Fruit fly (Drosophila melanogaster) whole organism, embryonic: ENCODE data around the gene Pbgs.
A peak's percentile ranks its signal among the peaks of the same experiment; 100 is the strongest.

Experiments
- Adf1 ChIP-seq: fragments of 200-800 bp; sonication (Bioruptor generic); IDR thresholded peaks from 2 replicates; pipeline ENCODE4 v1.3.6; 2022; ENCODE audit warnings: missing biosample characterization, missing genetic modification characterization
- CG11504 ChIP-seq: fragments of 200-800 bp; sonication (Bioruptor generic); optimal IDR thresholded peaks from 3 replicates; lab custom pipeline; 2019; ENCODE audit warnings: missing biosample characterization, mild to moderate bottlenecking, missing genetic modification characterization, moderate library complexity
- CG18476 ChIP-seq: fragments of 200-800 bp; sonication (Bioruptor generic); optimal IDR thresholded peaks from 2 replicates; lab custom pipeline; 2016; ENCODE audit warnings: missing biosample characterization, mild to moderate bottlenecking, missing genetic modification characterization
- CG18764 ChIP-seq: fragments of 200-800 bp; sonication (Bioruptor generic); optimal IDR thresholded peaks from 3 replicates; lab custom pipeline; 2016; ENCODE audit warnings: missing biosample characterization, missing genetic modification characterization
- CG33213 ChIP-seq: fragments of 200-800 bp; sonication (Bioruptor generic); optimal IDR thresholded peaks from 3 replicates; lab custom pipeline; 2016; ENCODE audit warnings: missing biosample characterization, missing genetic modification characterization
- CG3995 ChIP-seq: fragments of 200-800 bp; sonication (Bioruptor generic); optimal IDR thresholded peaks from 3 replicates; lab custom pipeline; 2016; ENCODE audit warnings: missing biosample characterization, missing genetic modification characterization
- CG4282 ChIP-seq: fragments of 200-800 bp; sonication (Bioruptor generic); optimal IDR thresholded peaks from 2 replicates; lab custom pipeline; 2016; ENCODE audit warnings: missing biosample characterization, missing genetic modification characterization
- CG6791 ChIP-seq: fragments of 200-800 bp; sonication (Bioruptor generic); IDR thresholded peaks from 3 replicates; pipeline ENCODE4 v1.3.6; 2022; ENCODE audit warnings: missing biosample characterization, missing genetic modification characterization; ENCODE audit not compliant: partially characterized antibody
- CG6854 ChIP-seq: fragments of 200-800 bp; sonication (Bioruptor generic); optimal IDR thresholded peaks from 3 replicates; lab custom pipeline; 2017; ENCODE audit warnings: missing biosample characterization, mild to moderate bottlenecking, missing genetic modification characterization
- CG8359 ChIP-seq: fragments of 200-800 bp; sonication (Bioruptor generic); optimal IDR thresholded peaks from 2 replicates; lab custom pipeline; 2017; ENCODE audit warnings: missing biosample characterization, mild to moderate bottlenecking, missing genetic modification characterization, borderline replicate concordance
- CG8765 ChIP-seq: fragments of 200-800 bp; sonication (Bioruptor generic); IDR thresholded peaks from 2 replicates; pipeline ENCODE4 v1.3.6; 2022; ENCODE audit warnings: missing biosample characterization, missing genetic modification characterization
- CG9215 ChIP-seq: fragments of 200-800 bp; sonication (Bioruptor generic); IDR thresholded peaks from 2 replicates; pipeline ENCODE4 v1.3.6; 2022; ENCODE audit warnings: missing biosample characterization, missing genetic modification characterization
- Dbx ChIP-seq: fragments of 200-800 bp; sonication (Bioruptor generic); IDR thresholded peaks from 3 replicates; pipeline ENCODE4 v1.3.6; 2022; ENCODE audit warnings: missing biosample characterization, missing genetic modification characterization
- Hmr ChIP-seq: fragments of 200-800 bp; sonication (Bioruptor generic); optimal IDR thresholded peaks from 3 replicates; lab custom pipeline; 2017; ENCODE audit warnings: mild to moderate bottlenecking, missing biosample characterization, missing genetic modification reagents, missing genetic modification characterization
- MTF-1 ChIP-seq: fragments of 200-800 bp; sonication (Bioruptor generic); optimal IDR thresholded peaks from 2 replicates; lab custom pipeline; 2018; ENCODE audit warnings: missing biosample characterization, mild to moderate bottlenecking, missing genetic modification characterization, borderline replicate concordance
- NC2α ChIP-seq: fragments of 200-800 bp; sonication (Bioruptor generic); optimal IDR thresholded peaks from 2 replicates; lab custom pipeline; 2016; ENCODE audit warnings: missing biosample characterization, missing genetic modification characterization
- NFAT ChIP-seq: fragments of 200-800 bp; sonication (Bioruptor generic); IDR thresholded peaks from 2 replicates; pipeline ENCODE4 v1.3.6; 2022; ENCODE audit warnings: missing biosample characterization, missing genetic modification characterization
- NfI ChIP-seq: fragments of 200-800 bp; sonication (Bioruptor generic); optimal IDR thresholded peaks from 3 replicates; lab custom pipeline; 2018; ENCODE audit warnings: missing biosample characterization, mild to moderate bottlenecking, missing genetic modification characterization, moderate library complexity
- Pdp1 ChIP-seq, 2 experiments: fragments of 200-800 bp; sonication (Bioruptor generic); optimal IDR thresholded peaks; 3 replicates each; lab custom pipeline; 2016; ENCODE audit warnings: missing biosample characterization in 2 of 2, missing genetic modification characterization in 2 of 2, mild to moderate bottlenecking in 1 of 2, moderate library complexity in 1 of 2
- Trl ChIP-seq, 3 experiments: fragments of >200 bp in 2 of 3; fragments of 200-800 bp in 1 of 3; sonication (Bioruptor generic) in 1 of 3; optimal IDR thresholded peaks; 2 replicates in 1 of 3; 3 replicates in 2 of 3; lab custom pipeline; 2016 to 2017; ENCODE audit warnings: missing biosample characterization in 1 of 3, missing genetic modification characterization in 1 of 3
- az2 ChIP-seq: fragments of 200-800 bp; sonication (Bioruptor generic); optimal IDR thresholded peaks from 3 replicates; lab custom pipeline; 2016; ENCODE audit warnings: missing biosample characterization, missing genetic modification characterization
- chn ChIP-seq: fragments of 200-800 bp; sonication (Bioruptor generic); optimal IDR thresholded peaks from 2 replicates; lab custom pipeline; 2016; ENCODE audit warnings: missing biosample characterization, missing genetic modification characterization
- crp ChIP-seq, 2 experiments: fragments of 200-800 bp; sonication (Bioruptor generic); optimal IDR thresholded peaks; 2 replicates in 1 of 2; 3 replicates in 1 of 2; lab custom pipeline; 2017; ENCODE audit warnings: missing biosample characterization in 2 of 2, missing genetic modification characterization in 2 of 2, mild to moderate bottlenecking in 1 of 2, moderate library complexity in 1 of 2
- dm ChIP-seq: fragments of 200-800 bp; sonication (Bioruptor generic); optimal IDR thresholded peaks from 3 replicates; lab custom pipeline; 2016; ENCODE audit warnings: missing biosample characterization, missing genetic modification characterization
- en ChIP-seq: fragments of 200-800 bp; sonication (Bioruptor generic); optimal IDR thresholded peaks from 2 replicates; lab custom pipeline; 2016; ENCODE audit warnings: missing biosample characterization, missing genetic modification characterization
- esg ChIP-seq: fragments of 200-800 bp; sonication (Bioruptor generic); conservative IDR thresholded peaks from 2 replicates; pipeline ENCODE4 v1.3.6; 2022; ENCODE audit warnings: missing biosample characterization, missing genetic modification characterization
- eyg ChIP-seq: fragments of 200-800 bp; sonication (Bioruptor generic); optimal IDR thresholded peaks from 3 replicates; lab custom pipeline; 2016; ENCODE audit warnings: missing biosample characterization, missing genetic modification characterization
- fd3F ChIP-seq: fragments of 200-800 bp; sonication (Bioruptor generic); optimal IDR thresholded peaks from 2 replicates; lab custom pipeline; 2018; ENCODE audit warnings: missing biosample characterization, mild to moderate bottlenecking, missing genetic modification characterization, moderate library complexity
- gem ChIP-seq: fragments of 200-800 bp; sonication (Bioruptor generic); optimal IDR thresholded peaks from 2 replicates; lab custom pipeline; 2019; ENCODE audit warnings: missing biosample characterization, mild to moderate bottlenecking, missing genetic modification characterization, moderate library complexity
- gsb-n ChIP-seq: fragments of 200-800 bp; sonication (Bioruptor generic); optimal IDR thresholded peaks from 3 replicates; lab custom pipeline; 2018; ENCODE audit warnings: missing biosample characterization, mild to moderate bottlenecking, missing genetic modification characterization
- her ChIP-seq: fragments of 200-800 bp; sonication (Bioruptor generic); optimal IDR thresholded peaks from 2 replicates; lab custom pipeline; 2016; ENCODE audit warnings: missing biosample characterization, missing genetic modification characterization
- jing ChIP-seq: fragments of 200-800 bp; sonication (Bioruptor generic); optimal IDR thresholded peaks from 2 replicates; lab custom pipeline; 2018; ENCODE audit warnings: missing biosample characterization, mild to moderate bottlenecking, missing genetic modification characterization
- klu ChIP-seq: fragments of 200-800 bp; sonication (Bioruptor generic); IDR thresholded peaks from 2 replicates; pipeline ENCODE4 v1.3.6; 2022; ENCODE audit warnings: missing biosample characterization, missing genetic modification characterization
- lilli ChIP-seq: fragments of 200-800 bp; sonication (Bioruptor generic); optimal IDR thresholded peaks from 3 replicates; lab custom pipeline; 2016; ENCODE audit warnings: missing biosample characterization, missing genetic modification characterization
- lola ChIP-seq, 3 experiments: fragments of >200 bp in 2 of 3; fragments of 200-800 bp in 1 of 3; sonication (Bioruptor generic) in 1 of 3; optimal IDR thresholded peaks; 2 replicates each; lab custom pipeline; 2017 to 2019; ENCODE audit warnings: missing biosample characterization in 3 of 3, missing genetic modification characterization in 3 of 3, mild to moderate bottlenecking in 1 of 3, moderate library complexity in 1 of 3
- mirr ChIP-seq: fragments of 200-800 bp; sonication (Bioruptor generic); optimal IDR thresholded peaks from 3 replicates; lab custom pipeline; 2018; ENCODE audit warnings: missing biosample characterization, mild to moderate bottlenecking, missing genetic modification characterization
- mld ChIP-seq: fragments of 200-800 bp; sonication (Bioruptor generic); IDR thresholded peaks from 3 replicates; pipeline ENCODE4 v1.3.6; 2022; ENCODE audit warnings: missing biosample characterization, missing genetic modification characterization; ENCODE audit not compliant: partially characterized antibody
- nom ChIP-seq: fragments of 200-800 bp; sonication (Bioruptor generic); optimal IDR thresholded peaks from 2 replicates; lab custom pipeline; 2017; ENCODE audit warnings: missing biosample characterization, missing genetic modification characterization, mild to moderate bottlenecking, moderate library complexity, missing genetic modification reagents
- peb ChIP-seq: fragments of 200-800 bp; sonication (Bioruptor generic); IDR thresholded peaks from 2 replicates; pipeline ENCODE4 v1.3.6; 2022; ENCODE audit warnings: missing biosample characterization, missing genetic modification characterization
- pnt ChIP-seq: fragments of 200-800 bp; sonication (Bioruptor generic); optimal IDR thresholded peaks from 3 replicates; lab custom pipeline; 2016; ENCODE audit warnings: missing biosample characterization, missing genetic modification characterization
- row ChIP-seq: fragments of 200-800 bp; sonication (Bioruptor generic); IDR thresholded peaks from 3 replicates; pipeline ENCODE4 v1.3.6; 2022; ENCODE audit warnings: missing biosample characterization, missing genetic modification characterization
- schlank ChIP-seq: fragments of 200-800 bp; sonication (Bioruptor generic); optimal IDR thresholded peaks from 2 replicates; lab custom pipeline; 2018; ENCODE audit warnings: missing biosample characterization, mild to moderate bottlenecking, missing genetic modification characterization
- seq ChIP-seq: fragments of 200-800 bp; sonication (Bioruptor generic); IDR thresholded peaks from 2 replicates; pipeline ENCODE4 v1.3.6; 2022; ENCODE audit warnings: missing biosample characterization, missing genetic modification characterization
- sisA ChIP-seq: fragments of 200-800 bp; sonication (Bioruptor generic); IDR thresholded peaks from 2 replicates; pipeline ENCODE4 v1.3.6; 2022; ENCODE audit warnings: missing biosample characterization, missing genetic modification characterization
- ssp ChIP-seq: fragments of 200-800 bp; sonication (Bioruptor generic); IDR thresholded peaks from 2 replicates; pipeline ENCODE4 v1.3.6; 2022; ENCODE audit warnings: missing biosample characterization, missing genetic modification characterization
- twi ChIP-seq: fragments of 200-800 bp; optimal IDR thresholded peaks from 2 replicates; lab custom pipeline; 2019; ENCODE audit warnings: missing biosample characterization, mild to moderate bottlenecking, missing genetic modification characterization, moderate library complexity
- vfl ChIP-seq: fragments of 200-800 bp; sonication (Bioruptor generic); optimal IDR thresholded peaks from 2 replicates; lab custom pipeline; 2016; ENCODE audit warnings: missing biosample characterization, missing genetic modification characterization
- wor ChIP-seq: fragments of 200-800 bp; sonication (Bioruptor generic); IDR thresholded peaks from 2 replicates; pipeline ENCODE4 v1.3.6; 2022; ENCODE audit warnings: missing biosample characterization, missing genetic modification characterization
- yki ChIP-seq: fragments of >200 bp; optimal IDR thresholded peaks from 3 replicates; lab custom pipeline; 2018

The Pbgs gene

dm6 chr3L:12277054-12277879 is 6.1 kb upstream of the Pbgs start, which contains the start of the genes Sms and INPP5E (continued):
- TF ChIP-seq CG18476 (GFP tag; lab: Kevin White, UChicago) (peak; percentile 14), CG4282 (no peak), vfl (GFP tag; lab: Kevin White, UChicago) (no peak), esg (GFP tag; lab: Robert Waterston, UW) (peak; percentile 43; the same call in 1 of the 2 replicates), CG8359 (GFP tag; lab: Kevin White, UChicago) (no peak), seq (GFP tag; lab: Robert Waterston, UW) (0 out of 2 replicates have a peak, but pooled peaks have one; percentile 7), CG18764 (GFP tag; lab: Kevin White, UChicago) (no peak), lilli (GFP tag; lab: Kevin White, UChicago) (peak; percentile 40), wor (no peak), NFAT (GFP tag; lab: Robert Waterston, UW) (peak; percentile 73), CG6791 (GFP tag; lab: Robert Waterston, UW) (peak; percentile 89), peb (no peak), sisA (GFP tag; lab: Robert Waterston, UW) (peak; percentile 44), Pdp1 (GFP tag; optimal IDR thresholded peaks at IDR 0.05; lab: Kevin White, UChicago) (no peak), dm (GFP tag; lab: Kevin White, UChicago) (no peak), ssp (GFP tag; lab: Robert Waterston, UW) (peak; percentile 46), nom (GFP tag; lab: Kevin White, UChicago) (no peak), chn (GFP tag; lab: Kevin White, UChicago) (peak; percentile 6), fd3F (GFP tag; lab: Kevin White, UChicago) (no peak), MTF-1 (GFP tag; lab: Kevin White, UChicago) (no peak), klu (GFP tag; lab: Robert Waterston, UW) (peak; percentile 79), CG8765 (GFP tag; lab: Robert Waterston, UW) (peak; percentile 48; the same call in 1 of the 2 replicates), mirr (GFP tag; lab: Kevin White, UChicago) (no peak), NfI (peak; percentile 24), Trl (optimal IDR thresholded peaks at IDR 0.05; lab: Kevin White, UChicago) (no peak), Trl (GFP tag; optimal IDR thresholded peaks at IDR 0.05; lab: Kevin White, UChicago) (no peak), twi (tag; lab: Kevin White, UChicago) (peak; percentile 3), crp (GFP tag; optimal IDR thresholded peaks at IDR 0.05; lab: Kevin White, UChicago) (peak in 1 of 2 experiments; percentile 5), CG33213 (no peak), lola (GFP tag; optimal IDR thresholded peaks at IDR 0.05; lab: Kevin White, UChicago) (peak in 1 of 3 experiments; percentile 59), row (GFP tag; lab: Robert Waterston, UW) (peak; percentile 88), CG6854 (GFP tag; lab: Kevin White, UChicago) (no peak), mld (GFP tag; lab: Robert Waterston, UW) (peak; percentile 72), NC2α (GFP tag; lab: Kevin White, UChicago) (no peak), schlank (tag; lab: Kevin White, UChicago) (no peak), Dbx (GFP tag; lab: Robert Waterston, UW) (peak; percentile 71; the same call in 2 of the 3 replicates), yki (no peak), en (no peak), gem (tag; lab: Kevin White, UChicago) (peak; percentile 76), jing (GFP tag; lab: Kevin White, UChicago) (no peak), pnt (no peak), CG3995 (GFP tag; lab: Kevin White, UChicago) (peak; percentile 85), gsb-n (tag; lab: Kevin White, UChicago) (peak; percentile 49), az2 (GFP tag; lab: Kevin White, UChicago) (peak; percentile 52), eyg (GFP tag; lab: Kevin White, UChicago) (no peak), CG9215 (GFP tag; lab: Robert Waterston, UW) (peak; percentile 54), CG11504 (tag; lab: Kevin White, UChicago) (peak; percentile 67), her (no peak), Adf1 (GFP tag; lab: Robert Waterston, UW) (no peak), Hmr (peak; percentile 33)
